Fruit fly (Drosophila melanogaster) whole organism, prepupa: Measurements from ENCODE around the gene Sugb.

Source experiments
- Blimp-1 ChIP-seq: fragments of 200-800 bp; sonication (Bioruptor generic); optimal IDR thresholded peaks from 3 replicates; lab custom pipeline; 2017; ENCODE audit warnings: missing biosample characterization, missing genetic modification characterization, mild to moderate bottlenecking, moderate library complexity, missing genetic modification reagents
- CG10631 ChIP-seq: fragments of 200-800 bp; sonication (Bioruptor generic); optimal IDR thresholded peaks from 2 replicates; lab custom pipeline; 2016; ENCODE audit warnings: missing biosample characterization, missing genetic modification characterization
- CG10669 ChIP-seq: fragments of 200-800 bp; sonication (Bioruptor generic); optimal IDR thresholded peaks from 3 replicates; lab custom pipeline; 2018; ENCODE audit warnings: missing biosample characterization, mild to moderate bottlenecking, missing genetic modification characterization, moderate library complexity
- CG11294 ChIP-seq: fragments of 200-800 bp; sonication (Bioruptor generic); IDR thresholded peaks from 2 replicates; pipeline ENCODE4 v1.3.6; 2022; ENCODE audit warnings: missing biosample characterization, missing genetic modification characterization
- CG11762 ChIP-seq: fragments of 200-800 bp; sonication (Bioruptor generic); optimal IDR thresholded peaks from 3 replicates; lab custom pipeline; 2016; ENCODE audit warnings: missing biosample characterization, missing genetic modification characterization; ENCODE audit not compliant: insufficient read depth
- CG15336 ChIP-seq: fragments of 200-800 bp; sonication (Bioruptor generic); IDR thresholded peaks from 2 replicates; pipeline ENCODE4 v1.3.6; 2022; ENCODE audit warnings: missing biosample characterization, missing genetic modification characterization
- CG1621 ChIP-seq: fragments of 200-800 bp; sonication (Bioruptor generic); optimal IDR thresholded peaks from 3 replicates; lab custom pipeline; 2018; ENCODE audit warnings: missing biosample characterization, mild to moderate bottlenecking, missing genetic modification characterization
- CG16779 ChIP-seq: fragments of 200-800 bp; sonication (Bioruptor generic); optimal IDR thresholded peaks from 3 replicates; lab custom pipeline; 2017; ENCODE audit warnings: missing biosample characterization, mild to moderate bottlenecking, missing genetic modification characterization
- CG32006 ChIP-seq: fragments of 200-800 bp; sonication (Bioruptor generic); optimal IDR thresholded peaks from 3 replicates; lab custom pipeline; 2017; ENCODE audit warnings: missing biosample characterization, mild to moderate bottlenecking, missing genetic modification characterization
- CG3919 ChIP-seq: fragments of 200-800 bp; sonication (Bioruptor generic); optimal IDR thresholded peaks from 3 replicates; lab custom pipeline; 2016; ENCODE audit warnings: missing biosample characterization, missing genetic modification characterization
- CG4318 ChIP-seq: fragments of 200-800 bp; sonication (Bioruptor generic); optimal IDR thresholded peaks from 3 replicates; lab custom pipeline; 2017; ENCODE audit warnings: missing biosample characterization, mild to moderate bottlenecking, missing genetic modification characterization
- CG6163 ChIP-seq: fragments of 200-800 bp; sonication (Bioruptor generic); IDR thresholded peaks from 3 replicates; pipeline ENCODE4 v1.3.6; 2022; ENCODE audit warnings: missing biosample characterization, missing genetic modification characterization
- CG6276 ChIP-seq: fragments of 200-800 bp; sonication (Bioruptor generic); optimal IDR thresholded peaks from 2 replicates; lab custom pipeline; 2017; ENCODE audit warnings: missing biosample characterization, mild to moderate bottlenecking, missing genetic modification characterization
- CG6792 ChIP-seq: fragments of 200-800 bp; sonication (Bioruptor generic); optimal IDR thresholded peaks from 3 replicates; lab custom pipeline; 2016; ENCODE audit warnings: missing biosample characterization, missing genetic modification characterization
- CG6808 ChIP-seq: fragments of 200-800 bp; sonication (Bioruptor generic); optimal IDR thresholded peaks from 3 replicates; lab custom pipeline; 2017; ENCODE audit warnings: missing biosample characterization, missing genetic modification characterization, mild to moderate bottlenecking, moderate library complexity, missing genetic modification reagents
- CG6854 ChIP-seq: fragments of 200-800 bp; sonication (Bioruptor generic); optimal IDR thresholded peaks from 2 replicates; lab custom pipeline; 2017; ENCODE audit warnings: missing biosample characterization, mild to moderate bottlenecking, missing genetic modification characterization
- CG8119 ChIP-seq: fragments of 200-800 bp; sonication (Bioruptor generic); IDR thresholded peaks from 3 replicates; pipeline ENCODE4 v1.3.6; 2022; ENCODE audit warnings: missing biosample characterization, missing genetic modification characterization
- CG8319 ChIP-seq: fragments of 200-800 bp; sonication (Bioruptor generic); optimal IDR thresholded peaks from 3 replicates; lab custom pipeline; 2016; ENCODE audit warnings: missing biosample characterization, missing genetic modification characterization
- CG8632 ChIP-seq: fragments of 200-800 bp; sonication (Bioruptor generic); optimal IDR thresholded peaks from 3 replicates; lab custom pipeline; 2016; ENCODE audit warnings: missing biosample characterization, missing genetic modification characterization
- CG9139 ChIP-seq: fragments of 200-800 bp; sonication (Bioruptor generic); optimal IDR thresholded peaks from 3 replicates; lab custom pipeline; 2017; ENCODE audit warnings: missing biosample characterization, mild to moderate bottlenecking, missing genetic modification characterization
- Eip75B ChIP-seq: fragments of 200-800 bp; sonication (Bioruptor generic); optimal IDR thresholded peaks from 3 replicates; lab custom pipeline; 2016; ENCODE audit warnings: missing biosample characterization, missing genetic modification characterization
- Eip78C ChIP-seq: fragments of 200-800 bp; sonication (Bioruptor generic); peaks from one replicate; lab custom pipeline; 2016; ENCODE audit warnings: missing biosample characterization, missing genetic modification characterization
- Eip93F ChIP-seq: fragments of 200-800 bp; sonication (Bioruptor generic); optimal IDR thresholded peaks from 2 replicates; lab custom pipeline; 2016; ENCODE audit warnings: missing biosample characterization, mild to moderate bottlenecking, missing genetic modification characterization
- Ets21C ChIP-seq: fragments of 200-800 bp; sonication (Bioruptor generic); optimal IDR thresholded peaks from 3 replicates; lab custom pipeline; 2016; ENCODE audit warnings: missing biosample characterization, missing genetic modification characterization
- Ets96B ChIP-seq: fragments of 200-800 bp; optimal IDR thresholded peaks from 2 replicates; lab custom pipeline; 2019; ENCODE audit warnings: missing biosample characterization, mild to moderate bottlenecking, missing genetic modification characterization, moderate library complexity
- Gug ChIP-seq: fragments of 200-800 bp; sonication (Bioruptor generic); IDR thresholded peaks from 2 replicates; pipeline ENCODE4 v1.3.6; 2022; ENCODE audit warnings: missing biosample characterization, missing genetic modification characterization
- Hr39 ChIP-seq: fragments of 200-800 bp; sonication (Bioruptor generic); optimal IDR thresholded peaks from 2 replicates; lab custom pipeline; 2016; ENCODE audit warnings: missing biosample characterization, missing genetic modification characterization
- Hr4 ChIP-seq: fragments of 200-800 bp; sonication (Bioruptor generic); optimal IDR thresholded peaks from 3 replicates; lab custom pipeline; 2016; ENCODE audit warnings: missing biosample characterization, missing genetic modification characterization
- Lpt ChIP-seq: fragments of 200-800 bp; sonication (Bioruptor generic); optimal IDR thresholded peaks from 3 replicates; lab custom pipeline; 2016; ENCODE audit warnings: missing biosample characterization, missing genetic modification characterization
- Met ChIP-seq: fragments of 200-800 bp; sonication (Bioruptor generic); optimal IDR thresholded peaks from 3 replicates; lab custom pipeline; 2016; ENCODE audit warnings: missing biosample characterization, missing genetic modification characterization
- Smox ChIP-seq: fragments of 200-800 bp; sonication (Bioruptor generic); optimal IDR thresholded peaks from 3 replicates; lab custom pipeline; 2016; ENCODE audit warnings: missing biosample characterization, missing genetic modification characterization
- Sox102F ChIP-seq: fragments of 200-800 bp; sonication (Bioruptor generic); optimal IDR thresholded peaks from 2 replicates; lab custom pipeline; 2016; ENCODE audit warnings: missing biosample characterization, mild to moderate bottlenecking, missing genetic modification characterization
- achi ChIP-seq: fragments of 200-800 bp; sonication (Bioruptor generic); optimal IDR thresholded peaks from 3 replicates; lab custom pipeline; 2016; ENCODE audit warnings: missing biosample characterization, missing genetic modification characterization
- acj6 ChIP-seq: fragments of 200-800 bp; sonication (Bioruptor generic); optimal IDR thresholded peaks from 3 replicates; lab custom pipeline; 2016; ENCODE audit warnings: missing biosample characterization, missing genetic modification characterization
- cyc ChIP-seq: fragments of 200-800 bp; sonication (Bioruptor generic); optimal IDR thresholded peaks from 3 replicates; lab custom pipeline; 2016; ENCODE audit warnings: missing biosample characterization, missing genetic modification characterization
- dac ChIP-seq: fragments of 200-800 bp; sonication (Bioruptor generic); optimal IDR thresholded peaks from 2 replicates; lab custom pipeline; 2017; ENCODE audit warnings: missing biosample characterization, mild to moderate bottlenecking, missing genetic modification characterization
- dsx ChIP-seq: fragments of 200-800 bp; optimal IDR thresholded peaks from 3 replicates; lab custom pipeline; 2019; ENCODE audit warnings: missing biosample characterization, mild to moderate bottlenecking, missing genetic modification characterization, moderate library complexity; ENCODE audit not compliant: poor library complexity, severe bottlenecking
- eg ChIP-seq: fragments of 200-800 bp; sonication (Bioruptor generic); IDR thresholded peaks from 3 replicates; pipeline ENCODE4 v1.3.6; 2022; ENCODE audit warnings: missing biosample characterization, missing genetic modification characterization
- esn ChIP-seq: fragments of 200-800 bp; sonication (Bioruptor generic); optimal IDR thresholded peaks from 2 replicates; lab custom pipeline; 2016; ENCODE audit warnings: missing biosample characterization, mild to moderate bottlenecking, missing genetic modification characterization, moderate library complexity
- fd59A ChIP-seq: fragments of 200-800 bp; sonication (Bioruptor generic); optimal IDR thresholded peaks from 2 replicates; lab custom pipeline; 2017; ENCODE audit warnings: missing biosample characterization, mild to moderate bottlenecking, missing genetic modification characterization, missing genetic modification reagents
- fd85E ChIP-seq: fragments of 200-800 bp; sonication (Bioruptor generic); optimal IDR thresholded peaks from 3 replicates; lab custom pipeline; 2016; ENCODE audit warnings: missing biosample characterization, missing genetic modification characterization
- fkh ChIP-seq: fragments of 200-800 bp; sonication (Bioruptor generic); optimal IDR thresholded peaks from 3 replicates; lab custom pipeline; 2017; ENCODE audit warnings: missing biosample characterization, mild to moderate bottlenecking, missing genetic modification characterization, moderate library complexity
- net ChIP-seq: fragments of 200-800 bp; sonication (Bioruptor generic); optimal IDR thresholded peaks from 3 replicates; lab custom pipeline; 2016; ENCODE audit warnings: missing biosample characterization, missing genetic modification characterization
- pdm3 ChIP-seq: fragments of 200-800 bp; sonication (Bioruptor generic); optimal IDR thresholded peaks from 3 replicates; lab custom pipeline; 2016; ENCODE audit warnings: missing biosample characterization, missing genetic modification characterization
- salr ChIP-seq, 2 experiments: fragments of 200-800 bp; sonication (Bioruptor generic); optimal IDR thresholded peaks; 3 replicates each; lab custom pipeline; 2016 to 2018; ENCODE audit warnings: missing biosample characterization in 2 of 2, missing genetic modification characterization in 2 of 2, mild to moderate bottlenecking in 1 of 2
- spab ChIP-seq: fragments of 200-800 bp; sonication (Bioruptor generic); optimal IDR thresholded peaks from 2 replicates; lab custom pipeline; 2017; ENCODE audit warnings: missing biosample characterization, mild to moderate bottlenecking, missing genetic modification characterization, missing genetic modification reagents
- ss ChIP-seq, 2 experiments: fragments of 200-800 bp; sonication (Bioruptor generic); optimal IDR thresholded peaks; 2 replicates in 1 of 2; 3 replicates in 1 of 2; lab custom pipeline; 2017 to 2018; ENCODE audit warnings: mild to moderate bottlenecking in 2 of 2, missing biosample characterization in 2 of 2, missing genetic modification characterization in 2 of 2, moderate library complexity in 1 of 2
- svp ChIP-seq: fragments of 200-800 bp; sonication (Bioruptor generic); peaks from one replicate; lab custom pipeline; 2016; ENCODE audit warnings: missing biosample characterization, missing genetic modification characterization
- topi ChIP-seq: fragments of 200-800 bp; sonication (Bioruptor generic); optimal IDR thresholded peaks from 3 replicates; lab custom pipeline; 2016; ENCODE audit warnings: missing biosample characterization, missing genetic modification characterization
- vri ChIP-seq: fragments of 200-800 bp; sonication (Bioruptor generic); optimal IDR thresholded peaks from 3 replicates; lab custom pipeline; 2016; ENCODE audit warnings: missing biosample characterization, mild to moderate bottlenecking, missing genetic modification characterization

Gene Sugb

dm6 chr3L:11699163-11699562, 15.4 kb downstream of the Sugb start, which contains the start of gene Dnai2:
Dnai2 (minus strand) TSS chr3L:11699263.
- no peak for TF ChIP-seq Met (GFP tag; lab: Kevin White, UChicago)
- no peak for TF ChIP-seq vri (GFP tag; lab: Kevin White, UChicago)

dm6 chr3L:11701649-11702048, 17.9 kb downstream of the Sugb start:
- TF ChIP-seq Eip75B (GFP tag; lab: Kevin White, UChicago) (no peak), ss (GFP tag; optimal IDR thresholded peaks at IDR 0.05; lab: Kevin White, UChicago) (no peak), CG6854 (GFP tag; lab: Kevin White, UChicago) (no peak), CG11294 (no peak), acj6 (no peak), CG16779 (tag; lab: Kevin White, UChicago) (no peak), svp (GFP tag; lab: Kevin White, UChicago) (no peak), Gug (no peak), fd85E (GFP tag; lab: Kevin White, UChicago) (no peak), Hr4 (GFP tag; lab: Kevin White, UChicago) (peak; percentile 34), Hr39 (no peak), eg (GFP tag; lab: Robert Waterston, UW) (no peak; the same call in 2 of the 3 replicates), Blimp-1 (no peak), cyc (GFP tag; lab: Kevin White, UChicago) (no peak), pdm3 (GFP tag; lab: Kevin White, UChicago) (no peak), CG8632 (GFP tag; lab: Kevin White, UChicago) (no peak), salr (GFP tag; optimal IDR thresholded peaks at IDR 0.05; lab: Kevin White, UChicago) (no peak), CG1621 (no peak), Ets96B (tag; lab: Kevin White, UChicago) (no peak), CG9139 (GFP tag; lab: Kevin White, UChicago) (no peak), CG10669 (GFP tag; lab: Kevin White, UChicago) (no peak), dac (GFP tag; lab: Kevin White, UChicago) (peak; percentile 10), CG6163 (peak; percentile 28; the same call in 1 of the 3 replicates), CG6792 (GFP tag; lab: Kevin White, UChicago) (no peak), dsx (GFP tag; lab: Kevin White, UChicago) (no peak), CG32006 (GFP tag; lab: Kevin White, UChicago) (peak; percentile 60), Sox102F (no peak), fd59A (GFP tag; lab: Kevin White, UChicago) (no peak), Smox (GFP tag; lab: Kevin White, UChicago) (no peak), Eip78C (GFP tag; lab: Kevin White, UChicago) (peak; percentile 79), net (GFP tag; lab: Kevin White, UChicago) (no peak), Lpt (GFP tag; lab: Kevin White, UChicago) (peak; percentile 28), CG15336 (peak; percentile 65), spab (GFP tag; lab: Kevin White, UChicago) (no peak), CG4318 (GFP tag; lab: Kevin White, UChicago) (no peak), CG8119 (GFP tag; lab: Robert Waterston, UW) (peak; percentile 70), CG6808 (GFP tag; lab: Kevin White, UChicago) (no peak), CG10631 (GFP tag; lab: Kevin White, UChicago) (no peak), CG3919 (GFP tag; lab: Kevin White, UChicago) (no peak), CG8319 (GFP tag; lab: Kevin White, UChicago) (no peak), Ets21C (GFP tag; lab: Kevin White, UChicago) (no peak), CG6276 (GFP tag; lab: Kevin White, UChicago) (peak; percentile 70), topi (GFP tag; lab: Kevin White, UChicago) (no peak), Eip93F (no peak), fkh (GFP tag; lab: Kevin White, UChicago) (no peak), achi (GFP tag; lab: Kevin White, UChicago) (no peak), esn (GFP tag; lab: Kevin White, UChicago) (no peak), CG11762 (GFP tag; lab: Kevin White, UChicago) (no peak)
